Fruit fly (Drosophila melanogaster): ENCODE data around the gene CG14218.

DNA sequence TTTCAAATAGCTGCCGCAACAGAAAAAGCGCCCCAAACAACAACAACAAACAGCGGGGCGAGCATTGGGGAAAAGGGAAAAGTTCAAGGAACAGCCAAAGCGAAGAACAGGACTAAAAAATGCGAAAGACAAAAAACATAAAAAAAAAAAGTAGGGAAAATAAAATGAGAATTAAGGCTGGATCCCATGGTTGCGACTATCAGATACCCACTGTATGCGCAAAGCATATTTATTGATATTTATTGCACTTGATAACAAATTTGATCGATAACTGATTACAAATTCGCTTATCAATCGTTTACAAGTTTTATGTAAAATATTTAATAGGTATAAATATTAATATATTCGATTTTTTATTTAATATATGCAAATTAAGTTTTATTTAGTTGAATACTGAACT is 32.2 kb downstream of the CG14218 start:
- TF ChIP-seq tj (GFP tag; optimal IDR thresholded peaks at IDR 0.05), result no peak
- TF ChIP-seq CG7045 (GFP tag; optimal IDR thresholded peaks at IDR 0.05), result no peak
- no peak for TF ChIP-seq cnc (optimal IDR thresholded peaks at IDR 0.05)
- no peak for TF ChIP-seq CG14711 (tag; optimal IDR thresholded peaks at IDR 0.05)
